Fruit fly (Drosophila melanogaster): Measurements from ENCODE around the gene RtGEF.

Gene RtGEF

DNA sequence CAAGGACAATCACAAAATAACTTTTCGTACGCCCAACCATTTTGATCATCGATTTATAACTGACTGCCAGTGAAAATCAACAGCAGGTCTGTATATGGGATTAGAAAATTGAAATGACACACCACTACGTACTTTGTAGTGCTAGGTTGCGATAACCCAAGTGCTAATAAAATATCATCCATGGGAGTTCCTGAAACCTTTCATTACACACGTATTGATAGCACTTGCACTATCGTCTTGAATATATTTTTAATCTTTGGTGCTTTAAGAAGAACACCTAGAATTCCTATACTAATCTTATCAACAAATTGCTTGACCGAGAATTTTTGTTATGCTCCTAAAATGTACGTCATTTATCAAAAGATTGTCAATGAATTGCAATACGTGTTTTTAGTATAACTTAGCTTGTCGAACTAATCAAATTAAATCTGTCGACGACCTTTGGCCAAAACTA lies 23.8 kb downstream of the RtGEF start, which contains the start of gene Ugt37A1:
Ugt37A1 (minus strand) TSS at position 51 of the 454 bp plus-strand sequence.
- TF ChIP-seq sd (tag; optimal IDR thresholded peaks at IDR 0.05) (peak; percentile 60), exex (tag; optimal IDR thresholded peaks at IDR 0.05) (peak; percentile 77), CG15269 (tag; optimal IDR thresholded peaks at IDR 0.05) (no peak)

DNA sequence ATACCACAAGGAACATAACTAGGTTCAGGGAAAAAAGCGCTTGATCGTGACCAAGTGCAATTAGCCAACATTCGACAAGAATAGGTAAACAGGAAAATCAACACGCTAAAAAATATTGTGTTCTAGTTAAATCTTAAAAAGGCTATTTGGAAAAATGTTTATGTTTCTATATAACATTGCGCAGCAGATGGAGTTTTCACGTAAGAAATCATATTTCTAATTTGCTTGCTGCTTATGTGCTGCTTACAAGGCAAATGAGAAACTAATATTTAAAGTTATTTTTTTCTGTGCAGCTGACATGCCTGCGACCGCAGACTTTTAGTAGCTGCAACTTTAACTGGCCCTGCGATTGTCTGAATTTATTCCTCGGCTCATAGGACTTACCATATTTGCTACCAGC lies 31.1 kb downstream of the RtGEF start:
- TF ChIP-seq sens (GFP tag) (peak; percentile 21), dysf (GFP tag; IDR thresholded peaks at IDR 0.05) (no peak), CG6854 (GFP tag; optimal IDR thresholded peaks at IDR 0.05) (no peak), bsh (GFP tag; optimal IDR thresholded peaks at IDR 0.05) (peak in 1 of 2 experiments; percentile 74), CG10366 (GFP tag; IDR thresholded peaks at IDR 0.05) (no peak)

DNA sequence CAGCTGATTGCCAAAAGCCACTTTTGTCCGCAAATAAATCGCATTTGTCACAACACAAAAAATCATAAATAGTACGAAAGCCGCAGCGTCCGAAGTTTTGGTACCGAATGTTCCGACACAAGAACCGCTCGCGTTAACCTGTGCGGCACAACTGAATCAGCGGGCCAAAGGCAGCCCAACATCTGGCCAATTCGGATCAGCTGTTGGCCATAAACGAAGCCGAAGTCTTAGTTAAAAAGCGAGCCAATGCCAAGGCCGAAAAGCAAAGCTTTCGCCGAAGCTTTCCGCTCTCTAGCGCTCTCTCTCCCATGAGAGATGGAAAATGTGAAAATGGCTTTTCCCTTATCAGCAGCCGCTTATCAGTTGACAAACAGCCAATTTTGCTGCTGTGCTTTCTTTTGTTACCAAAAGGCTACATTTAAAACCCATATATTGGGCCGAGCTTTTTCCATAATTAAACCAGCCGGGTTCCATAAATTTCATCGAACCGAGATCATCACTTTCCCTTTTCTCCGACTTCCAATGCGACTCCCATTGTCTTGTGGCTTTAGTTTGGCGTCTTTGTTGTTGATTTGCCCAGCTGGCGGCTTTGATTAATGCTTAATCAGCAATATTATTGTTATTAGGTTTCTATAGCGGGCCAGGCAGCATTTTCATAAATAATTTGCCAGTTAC lies 32.0 kb downstream of the RtGEF start, which contains the start of gene CG16798:
CG16798 (minus strand) TSS at position 216 of the 675 bp plus-strand sequence.
- TF ChIP-seq sens (GFP tag) (peak; percentile 31), abd-A (tag; optimal IDR thresholded peaks at IDR 0.05) (peak; percentile 77), CG11456 (GFP tag; IDR thresholded peaks at IDR 0.05) (0 out of 3 replicates have a peak, but pooled peaks have one; percentile 44), Jarid2 (GFP tag; optimal IDR thresholded peaks at IDR 0.05) (peak; percentile 68), CG12769 (tag; optimal IDR thresholded peaks at IDR 0.05) (peak; percentile 16), Bgb (GFP tag; IDR thresholded peaks at IDR 0.05; ENCODE audit: partially characterized antibody) (peak; percentile 34; the same call in 1 of the 2 replicates), Nf-YB (GFP tag; optimal IDR thresholded peaks at IDR 0.05) (peak; percentile 38), chm (GFP tag; IDR thresholded peaks at IDR 0.05) (peak; percentile 47; the same call in 1 of the 2 replicates), CG10267 (tag; optimal IDR thresholded peaks at IDR 0.05) (no peak), Med (GFP tag) (peak; percentile 80), CG2712 (tag; optimal IDR thresholded peaks at IDR 0.05) (no peak), bbx (GFP tag; IDR thresholded peaks at IDR 0.05; ENCODE audit: partially characterized antibody) (peak; percentile 16; the same call in 1 of the 2 replicates), ems (GFP tag; optimal IDR thresholded peaks at IDR 0.05) (no peak), MBD-R2 (GFP tag; IDR thresholded peaks at IDR 0.05) (peak; percentile 10; the same call in 1 of the 2 replicates), Max (GFP tag; optimal IDR thresholded peaks at IDR 0.05) (no peak), hb (GFP tag; IDR thresholded peaks at IDR 0.05; ENCODE audit: partially characterized antibody) (0 out of 3 replicates have a peak, but pooled peaks have one; percentile 56), fd102C (GFP tag; optimal IDR thresholded peaks at IDR 0.05) (no peak), hbn (GFP tag; IDR thresholded peaks at IDR 0.05; ENCODE audit: partially characterized antibody) (no peak), Hr51 (GFP tag; optimal IDR thresholded peaks at IDR 0.05) (no peak), pho (GFP tag; optimal IDR thresholded peaks at IDR 0.05) (no peak), Blimp-1 (GFP tag; optimal IDR thresholded peaks at IDR 0.05) (peak; percentile 94), Deaf1 (tag; optimal IDR thresholded peaks at IDR 0.05) (peak; percentile 95), Trl (optimal IDR thresholded peaks at IDR 0.05) (peak; percentile 38 to 54), Trl (GFP tag; optimal IDR thresholded peaks at IDR 0.05) (no peak), Awh (GFP tag; IDR thresholded peaks at IDR 0.05) (peak; percentile 34; the same call in 1 of the 2 replicates), CG11723 (GFP tag; optimal IDR thresholded peaks at IDR 0.05) (no peak), grn (GFP tag; optimal IDR thresholded peaks at IDR 0.05) (peak; percentile 19), lab (GFP tag; optimal IDR thresholded peaks at IDR 0.05) (peak; percentile 6), CG13287 (GFP tag; IDR thresholded peaks at IDR 0.05; ENCODE audit: partially characterized antibody) (peak; percentile 53; the same call in 1 of the 2 replicates), crp (GFP tag; optimal IDR thresholded peaks at IDR 0.05) (peak in 1 of 2 experiments; percentile 77), zen2 (GFP tag; IDR thresholded peaks at IDR 0.05; ENCODE audit: partially characterized antibody) (peak; percentile 47; the same call in 1 of the 3 replicates), amos (GFP tag; IDR thresholded peaks at IDR 0.05; ENCODE audit: partially characterized antibody) (peak; percentile 26; the same call in 1 of the 2 replicates), chinmo (GFP tag; IDR thresholded peaks at IDR 0.05; ENCODE audit: partially characterized antibody) (peak; percentile 78; the same call in 3 of the 4 replicates), CG18476 (GFP tag; optimal IDR thresholded peaks at IDR 0.05) (no peak), CG34224 (GFP tag; IDR thresholded peaks at IDR 0.05; ENCODE audit: partially characterized antibody) (peak; percentile 56; the same call in 2 of the 3 replicates), ftz-f1 (GFP tag; optimal IDR thresholded peaks at IDR 0.05) (peak; percentile 44)
